Fruit fly (Drosophila melanogaster) whole organism: ENCODE measurements around the gene CG34448.

Source experiments
- CG8478 ChIP-seq: fragments of >200 bp; optimal IDR thresholded peaks from 2 replicates; lab custom pipeline; 2018; ENCODE audit warnings: inconsistent platforms
- EcR ChIP-seq, 2 experiments: fragments of >200 bp; optimal IDR thresholded peaks; 2 replicates each; lab custom pipeline; 2017; ENCODE audit warnings: missing biosample characterization in 2 of 2, missing genetic modification characterization in 2 of 2, missing genetic modification reagents in 2 of 2
- pan ChIP-seq: fragments of >200 bp; optimal IDR thresholded peaks from 2 replicates; lab custom pipeline; 2017
- psq ChIP-seq: fragments of >200 bp; optimal IDR thresholded peaks from 2 replicates; lab custom pipeline; 2017
- usp ChIP-seq: fragments of >200 bp; optimal IDR thresholded peaks from 2 replicates; lab custom pipeline; 2017; ENCODE audit warnings: missing biosample characterization, missing genetic modification characterization, mixed read lengths

DNA sequence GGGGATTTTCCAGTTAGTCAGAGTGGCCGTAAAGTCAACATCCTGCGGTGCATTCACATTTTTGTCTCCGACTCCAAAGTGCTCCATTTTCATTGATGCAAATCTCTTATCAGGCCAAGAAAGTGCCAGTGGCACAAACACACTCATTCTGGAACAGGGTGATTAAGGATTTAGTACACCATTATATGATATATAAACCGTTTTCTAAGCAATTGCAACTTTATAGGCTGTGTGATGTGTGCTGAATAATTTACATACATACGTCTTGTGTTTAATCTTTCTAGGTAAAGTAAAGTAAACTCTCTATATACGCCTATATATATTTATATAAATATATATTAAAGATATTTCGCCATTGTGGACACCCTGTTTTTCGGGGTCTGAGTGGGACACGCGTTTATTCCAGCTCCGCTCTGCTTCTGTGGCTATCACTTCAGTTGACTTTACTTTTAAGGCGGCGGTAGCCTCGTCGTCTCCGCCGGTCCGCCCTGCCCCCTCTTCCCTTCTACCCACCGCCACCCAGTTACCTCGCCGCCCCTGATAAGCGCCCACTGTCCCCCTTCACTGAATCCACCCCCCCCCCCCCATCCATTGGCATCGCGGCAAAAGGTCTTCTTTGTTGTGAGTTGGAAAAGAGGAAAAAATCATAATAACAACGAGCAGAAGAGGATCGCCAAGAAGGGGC, 15.2 kb upstream of the CG34448 start:
- TF ChIP-seq usp (GFP tag; lab: Kevin White, UChicago), result no peak
- TF ChIP-seq EcR (GFP tag; optimal IDR thresholded peaks at IDR 0.05; lab: Kevin White, UChicago), result no peak
- TF ChIP-seq CG8478 (lab: Kevin White, UChicago), result no peak
- TF ChIP-seq psq (lab: Kevin White, UChicago), result no peak
- no peak for TF ChIP-seq pan
